Fruit fly (Drosophila melanogaster): ENCODE results near the gene CG33177.

The CG33177 gene

dm6 chrX:15076038-15076575, 5.1 kb upstream of the CG33177 start, which contains the start of gene Lsd-2 (continued):
- TF ChIP-seq MBD-R2 (GFP tag; IDR thresholded peaks at IDR 0.05) = no peak; the same call in 1 of the 2 replicates
- no peak for TF ChIP-seq CG15073 (GFP tag; optimal IDR thresholded peaks at IDR 0.05)
- peak; percentile 17; the same call in 1 of the 2 replicates for TF ChIP-seq CG13287 (GFP tag; IDR thresholded peaks at IDR 0.05; ENCODE audit: partially characterized antibody)
- peak; percentile 13 for TF ChIP-seq pzg (GFP tag; optimal IDR thresholded peaks at IDR 0.05)
- TF ChIP-seq CG12236 (GFP tag; optimal IDR thresholded peaks at IDR 0.05) = no peak
- TF ChIP-seq CG14014 (GFP tag; IDR thresholded peaks at IDR 0.05) = peak; percentile 41; the same call in 1 of the 2 replicates
- TF ChIP-seq CG14667 (GFP tag; IDR thresholded peaks at IDR 0.05) = no peak
- no peak for TF ChIP-seq CG6272 (GFP tag; IDR thresholded peaks at IDR 0.05)
- TF ChIP-seq tup (GFP tag; optimal IDR thresholded peaks at IDR 0.05) = no peak
- peak; percentile 13 for TF ChIP-seq CG17359 (tag; optimal IDR thresholded peaks at IDR 0.05)
- peak; percentile 63 for TF ChIP-seq Sox100B (GFP tag; optimal IDR thresholded peaks at IDR 0.05)
- TF ChIP-seq row (GFP tag; IDR thresholded peaks at IDR 0.05) = peak; percentile 88
- no peak for TF ChIP-seq zen2 (GFP tag; IDR thresholded peaks at IDR 0.05; ENCODE audit: partially characterized antibody)
- peak; percentile 17 for TF ChIP-seq CG14710 (tag; optimal IDR thresholded peaks at IDR 0.05)
- TF ChIP-seq psq (GFP tag; optimal IDR thresholded peaks at IDR 0.05) = peak; percentile 51
- no peak for TF ChIP-seq schlank (tag; optimal IDR thresholded peaks at IDR 0.05)
- TF ChIP-seq yki (optimal IDR thresholded peaks at IDR 0.05) = no peak
- no peak for TF ChIP-seq zen (tag; optimal IDR thresholded peaks at IDR 0.05)
- peak; percentile 60; the same call in 1 of the 3 replicates for TF ChIP-seq Dbx (GFP tag; IDR thresholded peaks at IDR 0.05)
- peak; percentile 77 for TF ChIP-seq sens (GFP tag)
- TF ChIP-seq CG1792 (GFP tag; optimal IDR thresholded peaks at IDR 0.05) = peak; percentile 22
- TF ChIP-seq YL-1 (GFP tag; optimal IDR thresholded peaks at IDR 0.05) = no peak
- TF ChIP-seq CG14965 (GFP tag; optimal IDR thresholded peaks at IDR 0.05; ENCODE audit: borderline replicate concordance) = no peak
- no peak for TF ChIP-seq tap (tag; optimal IDR thresholded peaks at IDR 0.05)
- no peak for TF ChIP-seq CG4707 (GFP tag; optimal IDR thresholded peaks at IDR 0.05)
- TF ChIP-seq CG6854 (GFP tag; optimal IDR thresholded peaks at IDR 0.05) = no peak

dm6 chrX:15076606-15077005, 4.6 kb upstream of the CG33177 start:
- TF ChIP-seq CG11504 (tag; optimal IDR thresholded peaks at IDR 0.05) = peak; percentile 88
- TF ChIP-seq yki (optimal IDR thresholded peaks at IDR 0.05) = peak; percentile 23
- TF ChIP-seq Trl (optimal IDR thresholded peaks at IDR 0.05) = peak; percentile 60 to 68
- TF ChIP-seq Trl (GFP tag; optimal IDR thresholded peaks at IDR 0.05) = no peak
- TF ChIP-seq CG32532 (GFP tag; IDR thresholded peaks at IDR 0.05) = peak; percentile 52; the same call in 1 of the 2 replicates
- no peak for TF ChIP-seq insv (GFP tag; optimal IDR thresholded peaks at IDR 0.05)
- TF ChIP-seq CG8388 (GFP tag; optimal IDR thresholded peaks at IDR 0.05) = peak; percentile 65
- TF ChIP-seq CG4730 (GFP tag; IDR thresholded peaks at IDR 0.05) = peak; percentile 37; the same call in 1 of the 2 replicates
- TF ChIP-seq HHEX (GFP tag; optimal IDR thresholded peaks at IDR 0.05) = no peak
- peak; percentile 15; the same call in 1 of the 2 replicates for TF ChIP-seq CG9932 (GFP tag; IDR thresholded peaks at IDR 0.05)
- TF ChIP-seq Ptx1 (GFP tag; IDR thresholded peaks at IDR 0.05) = peak; percentile 22; the same call in 1 of the 2 replicates
- TF ChIP-seq row (GFP tag; IDR thresholded peaks at IDR 0.05) = 0 out of 3 replicates have a peak, but pooled peaks have one; percentile 41
- TF ChIP-seq slbo (GFP tag; IDR thresholded peaks at IDR 0.05) = peak; percentile 36; the same call in 1 of the 2 replicates
- TF ChIP-seq TFAM (GFP tag; optimal IDR thresholded peaks at IDR 0.05) = no peak
- TF ChIP-seq Sry-δ (GFP tag; optimal IDR thresholded peaks at IDR 0.05) = no peak
- TF ChIP-seq CG31365 (tag; optimal IDR thresholded peaks at IDR 0.05) = no peak
- TF ChIP-seq CG8290 (GFP tag; optimal IDR thresholded peaks at IDR 0.05) = no peak
- TF ChIP-seq CG8290 (tag; optimal IDR thresholded peaks at IDR 0.05) = no peak
- no peak for TF ChIP-seq Aef1 (GFP tag; IDR thresholded peaks at IDR 0.05)
- TF ChIP-seq Xrp1 (GFP tag; IDR thresholded peaks at IDR 0.05) = peak; percentile 22; the same call in 1 of the 2 replicates
- TF ChIP-seq cg (GFP tag; optimal IDR thresholded peaks at IDR 0.05) = no peak

Data from whole organism, embryonic.